Fruit fly (Drosophila melanogaster) whole organism, embryonic: ENCODE data around the gene CG9133.

ENCODE experiments used
- Aef1 ChIP-seq: fragments of 200-800 bp; sonication (Bioruptor generic); IDR thresholded peaks from 3 replicates; pipeline ENCODE4 v1.3.6; 2022; ENCODE audit warnings: missing biosample characterization, missing genetic modification characterization
- BEAF-32 ChIP-seq: fragments of 200-800 bp; sonication (Bioruptor generic); optimal IDR thresholded peaks from 3 replicates; lab custom pipeline; 2017; ENCODE audit warnings: missing biosample characterization, missing genetic modification characterization, mild to moderate bottlenecking, moderate library complexity, missing genetic modification reagents
- CG10321 ChIP-seq: fragments of 200-800 bp; sonication (Bioruptor generic); IDR thresholded peaks from 2 replicates; pipeline ENCODE4 v1.3.6; 2022; ENCODE audit warnings: missing biosample characterization, missing genetic modification characterization
- CG11093 ChIP-seq: fragments of 200-800 bp; sonication (Bioruptor generic); IDR thresholded peaks from 3 replicates; pipeline ENCODE4 v1.3.6; 2022; ENCODE audit warnings: missing biosample characterization, missing genetic modification characterization
- CG12104 ChIP-seq: fragments of 200-800 bp; sonication (Bioruptor generic); optimal IDR thresholded peaks from 3 replicates; lab custom pipeline; 2016; ENCODE audit warnings: missing biosample characterization, missing genetic modification characterization
- CG15073 ChIP-seq: fragments of 200-800 bp; sonication (Bioruptor generic); optimal IDR thresholded peaks from 2 replicates; lab custom pipeline; 2016; ENCODE audit warnings: missing biosample characterization, missing genetic modification characterization
- CG15479 ChIP-seq: fragments of 200-800 bp; sonication (Bioruptor generic); optimal IDR thresholded peaks from 3 replicates; lab custom pipeline; 2019; ENCODE audit warnings: missing biosample characterization, mild to moderate bottlenecking, missing genetic modification characterization, moderate library complexity
- CG1602 ChIP-seq: fragments of 200-800 bp; sonication (Bioruptor generic); optimal IDR thresholded peaks from 3 replicates; lab custom pipeline; 2016; ENCODE audit warnings: missing biosample characterization, missing genetic modification characterization
- CG1647 ChIP-seq: fragments of 200-800 bp; sonication (Bioruptor generic); optimal IDR thresholded peaks from 3 replicates; lab custom pipeline; 2016; ENCODE audit warnings: missing biosample characterization, missing genetic modification characterization
- CG16813 ChIP-seq: fragments of 200-800 bp; sonication (Bioruptor generic); IDR thresholded peaks from 3 replicates; pipeline ENCODE4 v1.3.6; 2022; ENCODE audit warnings: missing biosample characterization, missing genetic modification characterization; ENCODE audit not compliant: partially characterized antibody
- CG1832 ChIP-seq: fragments of 200-800 bp; sonication (Bioruptor generic); optimal IDR thresholded peaks from 2 replicates; lab custom pipeline; 2017; ENCODE audit warnings: missing biosample characterization, mild to moderate bottlenecking, missing genetic modification characterization, inconsistent platforms
- CG18599 ChIP-seq: fragments of 200-800 bp; sonication (Bioruptor generic); optimal IDR thresholded peaks from 3 replicates; lab custom pipeline; 2017; ENCODE audit warnings: missing biosample characterization, missing genetic modification characterization, mild to moderate bottlenecking, moderate library complexity, missing genetic modification reagents
- CG34224 ChIP-seq: fragments of 200-800 bp; sonication (Bioruptor generic); IDR thresholded peaks from 3 replicates; pipeline ENCODE4 v1.3.6; 2022; ENCODE audit warnings: missing biosample characterization, missing genetic modification characterization; ENCODE audit not compliant: partially characterized antibody
- CG34376 ChIP-seq: fragments of 200-800 bp; sonication (Bioruptor generic); optimal IDR thresholded peaks from 2 replicates; lab custom pipeline; 2018; ENCODE audit warnings: missing biosample characterization, mild to moderate bottlenecking, missing genetic modification characterization
- CG3726 ChIP-seq: fragments of 200-800 bp; sonication (Bioruptor generic); IDR thresholded peaks from 3 replicates; pipeline ENCODE4, ENCODE4 v1.3.6; 2022; ENCODE audit warnings: missing biosample characterization, missing genetic modification characterization
- CG3838 ChIP-seq: fragments of 200-800 bp; sonication (Bioruptor generic); optimal IDR thresholded peaks from 3 replicates; lab custom pipeline; 2016; ENCODE audit warnings: missing biosample characterization, missing genetic modification characterization
- CG4328 ChIP-seq: fragments of 200-800 bp; sonication (Bioruptor generic); optimal IDR thresholded peaks from 3 replicates; lab custom pipeline; 2017; ENCODE audit warnings: missing biosample characterization, missing genetic modification reagents, missing genetic modification characterization
- CG4854 ChIP-seq: fragments of 200-800 bp; sonication (Bioruptor generic); optimal IDR thresholded peaks from 2 replicates; lab custom pipeline; 2016; ENCODE audit warnings: missing biosample characterization, missing genetic modification characterization, inconsistent platforms
- CG6654 ChIP-seq: fragments of 200-800 bp; sonication (Bioruptor generic); optimal IDR thresholded peaks from 2 replicates; lab custom pipeline; 2017; ENCODE audit warnings: missing biosample characterization, mild to moderate bottlenecking, missing genetic modification characterization
- CG8089 ChIP-seq: fragments of 200-800 bp; sonication (Bioruptor generic); optimal IDR thresholded peaks from 3 replicates; lab custom pipeline; 2016; ENCODE audit warnings: missing biosample characterization, missing genetic modification characterization
- CG9876 ChIP-seq: fragments of 200-800 bp; sonication (Bioruptor generic); optimal IDR thresholded peaks from 2 replicates; lab custom pipeline; 2016; ENCODE audit warnings: missing biosample characterization, missing genetic modification characterization
- CkIIα-i1 ChIP-seq: fragments of 200-800 bp; sonication (Bioruptor generic); IDR thresholded peaks from 2 replicates; pipeline ENCODE4 v1.3.6; 2022; ENCODE audit warnings: missing biosample characterization, missing genetic modification characterization
- D19A ChIP-seq: fragments of 200-800 bp; optimal IDR thresholded peaks from 3 replicates; lab custom pipeline; 2019; ENCODE audit warnings: missing biosample characterization, mild to moderate bottlenecking, missing genetic modification characterization, moderate library complexity
- Dbx ChIP-seq: fragments of 200-800 bp; sonication (Bioruptor generic); IDR thresholded peaks from 3 replicates; pipeline ENCODE4 v1.3.6; 2022; ENCODE audit warnings: missing biosample characterization, missing genetic modification characterization
- Ets65A ChIP-seq: fragments of 200-800 bp; sonication (Bioruptor generic); peaks from one replicate; lab custom pipeline; 2016; ENCODE audit warnings: missing biosample characterization, missing genetic modification characterization
- Mrtf ChIP-seq: fragments of 200-800 bp; sonication (Bioruptor generic); IDR thresholded peaks from 3 replicates; pipeline ENCODE4 v1.3.6; 2022; ENCODE audit warnings: missing biosample characterization, missing genetic modification characterization
- Oaz ChIP-seq: fragments of 200-800 bp; sonication (Bioruptor generic); IDR thresholded peaks from 2 replicates; pipeline ENCODE4 v1.3.6; 2022; ENCODE audit warnings: missing biosample characterization, missing genetic modification characterization
- Ravus ChIP-seq: fragments of 200-800 bp; sonication (Bioruptor generic); IDR thresholded peaks from 2 replicates; pipeline ENCODE4 v1.3.6; 2022; ENCODE audit warnings: missing biosample characterization, missing genetic modification characterization
- Sry-δ ChIP-seq: fragments of 200-800 bp; sonication (Bioruptor generic); optimal IDR thresholded peaks from 2 replicates; lab custom pipeline; 2016; ENCODE audit warnings: missing biosample characterization, missing genetic modification characterization
- amos ChIP-seq: fragments of 200-800 bp; sonication (Bioruptor generic); IDR thresholded peaks from 2 replicates; pipeline ENCODE4 v1.3.6; 2022; ENCODE audit warnings: missing biosample characterization, missing genetic modification characterization; ENCODE audit not compliant: partially characterized antibody
- az2 ChIP-seq: fragments of 200-800 bp; sonication (Bioruptor generic); optimal IDR thresholded peaks from 3 replicates; lab custom pipeline; 2016; ENCODE audit warnings: missing biosample characterization, missing genetic modification characterization
- bab2 ChIP-seq: fragments of 200-800 bp; sonication (Bioruptor generic); optimal IDR thresholded peaks from 2 replicates; lab custom pipeline; 2016; ENCODE audit warnings: missing biosample characterization, missing genetic modification characterization
- bcd ChIP-seq: fragments of 200-800 bp; sonication (Bioruptor generic); optimal IDR thresholded peaks from 2 replicates; lab custom pipeline; 2017; ENCODE audit warnings: missing biosample characterization, mild to moderate bottlenecking, missing genetic modification characterization
- bigmax ChIP-seq: fragments of 200-800 bp; sonication (Bioruptor generic); optimal IDR thresholded peaks from 2 replicates; lab custom pipeline; 2018; ENCODE audit warnings: missing biosample characterization, mild to moderate bottlenecking, missing genetic modification characterization
- croc ChIP-seq: fragments of 200-800 bp; sonication (Bioruptor generic); conservative IDR thresholded peaks from 3 replicates; pipeline ENCODE4 v1.3.6; 2022; ENCODE audit warnings: missing biosample characterization, missing genetic modification characterization
- dpn ChIP-seq, 2 experiments: fragments of 200-800 bp; sonication (Bioruptor generic); optimal IDR thresholded peaks; 3 replicates each; lab custom pipeline; 2016; ENCODE audit warnings: missing biosample characterization in 2 of 2, missing genetic modification characterization in 2 of 2
- exex ChIP-seq: fragments of 200-800 bp; sonication (Bioruptor generic); optimal IDR thresholded peaks from 4 replicates; lab custom pipeline; 2018; ENCODE audit warnings: missing biosample characterization, mild to moderate bottlenecking, missing genetic modification characterization, moderate library complexity
- eyg ChIP-seq: fragments of 200-800 bp; sonication (Bioruptor generic); optimal IDR thresholded peaks from 3 replicates; lab custom pipeline; 2016; ENCODE audit warnings: missing biosample characterization, missing genetic modification characterization
- nau ChIP-seq: fragments of 200-800 bp; sonication (Bioruptor generic); optimal IDR thresholded peaks from 3 replicates; lab custom pipeline; 2017; ENCODE audit warnings: missing biosample characterization, mild to moderate bottlenecking, missing genetic modification characterization, missing genetic modification reagents
- nmo ChIP-seq: fragments of 200-800 bp; sonication (Bioruptor generic); optimal IDR thresholded peaks from 2 replicates; lab custom pipeline; 2018; ENCODE audit warnings: missing biosample characterization, mild to moderate bottlenecking, missing genetic modification characterization, moderate library complexity
- prd ChIP-seq, 3 experiments: fragments of >200 bp in 2 of 3; fragments of 200-800 bp in 1 of 3; sonication (Bioruptor generic) in 1 of 3; optimal IDR thresholded peaks in 2 of 3; IDR thresholded peaks in 1 of 3; 2 replicates in 2 of 3; 3 replicates in 1 of 3; pipeline versions ENCODE4 v1.3.6 to Lab custom; 2017 to 2022; ENCODE audit warnings: missing biosample characterization in 1 of 3, missing genetic modification characterization in 1 of 3
- psq ChIP-seq: fragments of 200-800 bp; sonication (Bioruptor generic); optimal IDR thresholded peaks from 2 replicates; lab custom pipeline; 2017; ENCODE audit warnings: missing biosample characterization, missing genetic modification characterization
- rib ChIP-seq: fragments of 200-800 bp; sonication (Bioruptor generic); IDR thresholded peaks from 2 replicates; pipeline ENCODE4 v1.3.6; 2022; ENCODE audit warnings: missing biosample characterization, missing genetic modification characterization
- row ChIP-seq: fragments of 200-800 bp; sonication (Bioruptor generic); IDR thresholded peaks from 3 replicates; pipeline ENCODE4 v1.3.6; 2022; ENCODE audit warnings: missing biosample characterization, missing genetic modification characterization
- sima ChIP-seq: fragments of 200-800 bp; sonication (Bioruptor generic); optimal IDR thresholded peaks from 2 replicates; lab custom pipeline; 2016; ENCODE audit warnings: missing biosample characterization, missing genetic modification characterization
- slp2 ChIP-seq: fragments of 200-800 bp; sonication (Bioruptor generic); optimal IDR thresholded peaks from 2 replicates; lab custom pipeline; 2016; ENCODE audit warnings: missing biosample characterization, missing genetic modification characterization
- tna ChIP-seq: fragments of 200-800 bp; sonication (Bioruptor generic); IDR thresholded peaks from 2 replicates; pipeline ENCODE4 v1.3.6; 2022; ENCODE audit warnings: missing biosample characterization, missing genetic modification characterization; ENCODE audit not compliant: partially characterized antibody
- vvl ChIP-seq: fragments of 200-800 bp; sonication (Bioruptor generic); IDR thresholded peaks from 2 replicates; pipeline ENCODE4 v1.3.6; 2022; ENCODE audit warnings: missing biosample characterization, missing genetic modification characterization

Gene CG9133

dm6 chr3L:1204674-1205547 is 46.9 kb upstream of the CG9133 start, which contains the start of gene CG9119 (continued):
- TF ChIP-seq D19A, result peak; percentile 56
- TF ChIP-seq az2 (GFP tag; lab: Kevin White, UChicago), result peak; percentile 42
- TF ChIP-seq Ets65A, result peak; percentile 95
- no peak for TF ChIP-seq CkIIα-i1 (GFP tag; lab: Robert Waterston, UW)
- 0 out of 3 replicates have a peak, but pooled peaks have one; percentile 41 for TF ChIP-seq CG3726 (GFP tag; lab: Robert Waterston, UW)
- TF ChIP-seq CG1832 (GFP tag; lab: Kevin White, UChicago), result no peak
- no peak for TF ChIP-seq prd (optimal IDR thresholded peaks at IDR 0.05; lab: Kevin White, UChicago)
- TF ChIP-seq prd (GFP tag; IDR thresholded peaks at IDR 0.05; lab: Robert Waterston, UW), result peak; percentile 70; the same call in 2 of the 3 replicates
- TF ChIP-seq nmo, result peak; percentile 66
- TF ChIP-seq CG11093, result peak; percentile 51; the same call in 1 of the 3 replicates
- peak; percentile 24 for TF ChIP-seq CG12104
- TF ChIP-seq BEAF-32 (GFP tag; lab: Kevin White, UChicago), result no peak
- no peak for TF ChIP-seq sima (GFP tag; lab: Kevin White, UChicago)
- TF ChIP-seq CG34376, result peak; percentile 67
- no peak for TF ChIP-seq bigmax (GFP tag; lab: Kevin White, UChicago)
- no peak for TF ChIP-seq Oaz (GFP tag; lab: Robert Waterston, UW)
- peak; percentile 52 for TF ChIP-seq CG4328 (GFP tag; lab: Kevin White, UChicago)
- TF ChIP-seq croc (GFP tag; lab: Robert Waterston, UW), result no peak; the same call in 2 of the 3 replicates
- no peak for TF ChIP-seq Mrtf (GFP tag; lab: Robert Waterston, UW)
- peak; percentile 24 for TF ChIP-seq Sry-δ
- TF ChIP-seq exex, result peak; percentile 76
- peak; percentile 73 for TF ChIP-seq bcd (GFP tag; lab: Kevin White, UChicago)
- peak; percentile 51 for TF ChIP-seq nau (GFP tag; lab: Kevin White, UChicago)
- no peak for TF ChIP-seq CG3838 (GFP tag; lab: Kevin White, UChicago)
- peak; percentile 69 for TF ChIP-seq Aef1 (GFP tag; lab: Robert Waterston, UW)
- TF ChIP-seq CG15073 (GFP tag; lab: Kevin White, UChicago), result no peak
- 0 out of 2 replicates have a peak, but pooled peaks have one; percentile 1 for TF ChIP-seq Ravus (GFP tag; lab: Robert Waterston, UW)
- peak; percentile 36 for TF ChIP-seq CG1602 (GFP tag; lab: Kevin White, UChicago)
- no peak for TF ChIP-seq CG15479 (GFP tag; lab: Kevin White, UChicago)
- peak; percentile 37 for TF ChIP-seq bab2 (GFP tag; lab: Kevin White, UChicago)
- no peak for TF ChIP-seq psq (GFP tag; lab: Kevin White, UChicago)
- TF ChIP-seq CG6654 (GFP tag; lab: Kevin White, UChicago), result peak; percentile 32
- no peak for TF ChIP-seq CG10321 (GFP tag; lab: Robert Waterston, UW)
- TF ChIP-seq slp2 (GFP tag; lab: Kevin White, UChicago), result peak; percentile 62
- peak; percentile 77 for TF ChIP-seq vvl (GFP tag; lab: Robert Waterston, UW)
- peak; percentile 86 for TF ChIP-seq CG18599 (GFP tag; lab: Kevin White, UChicago)
- peak; percentile 2 for TF ChIP-seq eyg (GFP tag; lab: Kevin White, UChicago)
- TF ChIP-seq CG16813 (GFP tag; lab: Robert Waterston, UW), result no peak
- peak; percentile 55; the same call in 1 of the 3 replicates for TF ChIP-seq Dbx
- TF ChIP-seq CG34224 (GFP tag; lab: Robert Waterston, UW), result no peak
- TF ChIP-seq CG9876 (GFP tag; lab: Kevin White, UChicago), result peak; percentile 57
- peak; percentile 61 to 67 for TF ChIP-seq dpn (GFP tag; optimal IDR thresholded peaks at IDR 0.05; lab: Kevin White, UChicago)
- 0 out of 2 replicates have a peak, but pooled peaks have one; percentile 19 for TF ChIP-seq rib (GFP tag; lab: Robert Waterston, UW)
- TF ChIP-seq tna, result no peak
- TF ChIP-seq row (GFP tag; lab: Robert Waterston, UW), result peak; percentile 89
- peak; percentile 31 for TF ChIP-seq CG8089 (GFP tag; lab: Kevin White, UChicago)
- TF ChIP-seq CG1647 (GFP tag; lab: Kevin White, UChicago), result no peak
- no peak for TF ChIP-seq CG4854 (GFP tag; lab: Kevin White, UChicago)
- no peak for TF ChIP-seq amos
